Worm (Caenorhabditis elegans): Measurements from ENCODE around the gene F46C8.3.

- no peak for TF ChIP-seq elt-3 (tag; optimal IDR thresholded peaks at IDR 0.05)
- TF ChIP-seq nhr-12 (tag; optimal IDR thresholded peaks at IDR 0.05): no peak
These were observed 15.7 kb downstream of the F46C8.3 start for ce11 chrX:7541078-7541477.
